Fruit fly (Drosophila melanogaster): ENCODE results near the gene Hsp68.

Gene Hsp68

dm6 chr3R:24057188-24057587 lies at the start of gene Hsp68 (continued):
- TF ChIP-seq CG17802 (tag; optimal IDR thresholded peaks at IDR 0.05) (no peak), nerfin-1 (tag; optimal IDR thresholded peaks at IDR 0.05) (peak; percentile 58), CG16813 (GFP tag; IDR thresholded peaks at IDR 0.05; ENCODE audit: partially characterized antibody) (0 out of 3 replicates have a peak, but pooled peaks have one; percentile 12), da (GFP tag; optimal IDR thresholded peaks at IDR 0.05) (no peak), chinmo (GFP tag; IDR thresholded peaks at IDR 0.05; ENCODE audit: partially characterized antibody) (peak; percentile 56; the same call in 1 of the 4 replicates), phol (tag; optimal IDR thresholded peaks at IDR 0.05) (no peak), slbo (GFP tag; IDR thresholded peaks at IDR 0.05) (no peak), sug (tag; optimal IDR thresholded peaks at IDR 0.05) (peak; percentile 22), Dad (GFP tag; optimal IDR thresholded peaks at IDR 0.05) (no peak), CG14710 (tag; optimal IDR thresholded peaks at IDR 0.05) (peak; percentile 11), CG1529 (GFP tag; optimal IDR thresholded peaks at IDR 0.05) (peak; percentile 0), Opbp (GFP tag; IDR thresholded peaks at IDR 0.05; ENCODE audit: partially characterized antibody) (0 out of 3 replicates have a peak, but pooled peaks have one; percentile 28), chif (GFP tag; optimal IDR thresholded peaks at IDR 0.05) (no peak), Med (GFP tag) (peak; percentile 81), unc-4 (GFP tag; IDR thresholded peaks at IDR 0.05; ENCODE audit: partially characterized antibody) (0 out of 2 replicates have a peak, but pooled peaks have one; percentile 34), pnt (GFP tag; optimal IDR thresholded peaks at IDR 0.05) (no peak), zen (tag; optimal IDR thresholded peaks at IDR 0.05) (no peak), odd (GFP tag; optimal IDR thresholded peaks at IDR 0.05) (no peak), CG34376 (GFP tag; optimal IDR thresholded peaks at IDR 0.05) (peak; percentile 84), cg (GFP tag; optimal IDR thresholded peaks at IDR 0.05) (peak; percentile 10), trem (tag; optimal IDR thresholded peaks at IDR 0.05) (peak; percentile 35), Mes4 (GFP tag; optimal IDR thresholded peaks at IDR 0.05) (no peak), pan (optimal IDR thresholded peaks at IDR 0.05) (no peak), pan (GFP tag; optimal IDR thresholded peaks at IDR 0.05 in 1 of 2, IDR thresholded peaks at IDR 0.05 in 1 of 2) (peak in 1 of 2 experiments; percentile 6), otp (GFP tag; IDR thresholded peaks at IDR 0.05) (no peak), CG3281 (GFP tag; optimal IDR thresholded peaks at IDR 0.05) (peak; percentile 4), az2 (GFP tag; optimal IDR thresholded peaks at IDR 0.05) (no peak), crol (GFP tag; IDR thresholded peaks at IDR 0.05) (no peak), Xbp1 (GFP tag; optimal IDR thresholded peaks at IDR 0.05) (no peak), CG2712 (tag; optimal IDR thresholded peaks at IDR 0.05) (peak; percentile 36), CG14014 (GFP tag; IDR thresholded peaks at IDR 0.05) (no peak), CG10543 (GFP tag; optimal IDR thresholded peaks at IDR 0.05) (peak; percentile 34), Scr (GFP tag; IDR thresholded peaks at IDR 0.05; ENCODE audit: partially characterized antibody) (no peak), HLH3B (GFP tag; IDR thresholded peaks at IDR 0.05) (no peak), B-H2 (GFP tag; optimal IDR thresholded peaks at IDR 0.05) (peak; percentile 1), cad (GFP tag; optimal IDR thresholded peaks at IDR 0.05) (peak; percentile 52), kni (GFP tag; optimal IDR thresholded peaks at IDR 0.05) (no peak), fd96Cb (tag; optimal IDR thresholded peaks at IDR 0.05) (no peak), esg (GFP tag; conservative IDR thresholded peaks at IDR 0.05) (no peak), CG15601 (tag; optimal IDR thresholded peaks at IDR 0.05) (peak; percentile 81), bsh (GFP tag; optimal IDR thresholded peaks at IDR 0.05) (peak in 1 of 2 experiments; percentile 13), CG1603 (tag; optimal IDR thresholded peaks at IDR 0.05) (peak; percentile 12), tll (GFP tag; optimal IDR thresholded peaks at IDR 0.05) (peak in 1 of 2 experiments; percentile 27), Usf (GFP tag; optimal IDR thresholded peaks at IDR 0.05) (no peak), CG18476 (GFP tag; optimal IDR thresholded peaks at IDR 0.05) (no peak), MESR4 (GFP tag; optimal IDR thresholded peaks at IDR 0.05) (peak; percentile 35), CG11696 (GFP tag; IDR thresholded peaks at IDR 0.05) (0 out of 2 replicates have a peak, but pooled peaks have one; percentile 10), sqz (GFP tag; optimal IDR thresholded peaks at IDR 0.05) (peak; percentile 92)

Data from whole organism, embryonic.